Worm (Caenorhabditis elegans): ENCODE measurements around the gene F14H8.8.

F14H8.8 gene

DNA sequence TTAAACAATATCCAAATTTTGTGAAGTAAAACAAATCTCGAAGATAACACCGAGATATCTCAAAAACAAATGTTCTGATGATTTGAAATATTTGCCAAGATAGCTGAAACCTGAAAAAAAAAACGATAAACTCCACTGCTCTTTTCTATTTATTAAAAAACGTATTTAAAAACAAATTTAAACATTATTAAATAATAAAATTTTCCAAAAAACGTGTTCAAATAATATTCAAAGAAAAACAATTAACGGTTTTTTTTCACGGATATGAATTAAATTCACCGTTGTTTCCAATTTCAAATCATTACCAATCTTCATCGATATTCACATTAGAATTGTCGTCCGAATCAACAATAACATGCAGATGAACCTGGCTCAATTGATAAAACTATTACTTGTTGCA, 33.0 kb upstream of the F14H8.8 start, which contains the start of gene irld-14:
TSS of gene irld-14 (plus strand) at position 301 of the 400 bp plus-strand sequence.
- TF ChIP-seq let-526 (GFP tag; IDR thresholded peaks at IDR 0.05): no peak
- TF ChIP-seq attf-6 (GFP tag; IDR thresholded peaks at IDR 0.05): no peak
- TF ChIP-seq ceh-27 (GFP tag; optimal IDR thresholded peaks at IDR 0.05): no peak
- no peak for TF ChIP-seq lag-1 (GFP tag; IDR thresholded peaks at IDR 0.05)
- no peak for TF ChIP-seq F57C9.4 (tag; optimal IDR thresholded peaks at IDR 0.05)
- TF ChIP-seq Y53G8AR.9 (GFP tag; conservative IDR thresholded peaks at IDR 0.05): no peak
- TF ChIP-seq F57A8.1 (GFP tag; optimal IDR thresholded peaks at IDR 0.05): no peak
- no peak for TF ChIP-seq cebp-1 (GFP tag; IDR thresholded peaks at IDR 0.05)
- TF ChIP-seq cebp-1 (tag; optimal IDR thresholded peaks at IDR 0.05): no peak
- TF ChIP-seq lin-40 (tag; optimal IDR thresholded peaks at IDR 0.05): no peak
- no peak for TF ChIP-seq hlh-26 (GFP tag; conservative IDR thresholded peaks at IDR 0.05)
- no peak for TF ChIP-seq aptf-3 (GFP tag; IDR thresholded peaks at IDR 0.05)
- no peak for TF ChIP-seq unc-130 (GFP tag; optimal IDR thresholded peaks at IDR 0.05)
- TF ChIP-seq dpff-1 (tag; optimal IDR thresholded peaks at IDR 0.05): no peak
- TF ChIP-seq zfh-2 (GFP tag; conservative IDR thresholded peaks at IDR 0.05): no peak
- no peak for TF ChIP-seq T26A5.8 (tag; optimal IDR thresholded peaks at IDR 0.05)

DNA sequence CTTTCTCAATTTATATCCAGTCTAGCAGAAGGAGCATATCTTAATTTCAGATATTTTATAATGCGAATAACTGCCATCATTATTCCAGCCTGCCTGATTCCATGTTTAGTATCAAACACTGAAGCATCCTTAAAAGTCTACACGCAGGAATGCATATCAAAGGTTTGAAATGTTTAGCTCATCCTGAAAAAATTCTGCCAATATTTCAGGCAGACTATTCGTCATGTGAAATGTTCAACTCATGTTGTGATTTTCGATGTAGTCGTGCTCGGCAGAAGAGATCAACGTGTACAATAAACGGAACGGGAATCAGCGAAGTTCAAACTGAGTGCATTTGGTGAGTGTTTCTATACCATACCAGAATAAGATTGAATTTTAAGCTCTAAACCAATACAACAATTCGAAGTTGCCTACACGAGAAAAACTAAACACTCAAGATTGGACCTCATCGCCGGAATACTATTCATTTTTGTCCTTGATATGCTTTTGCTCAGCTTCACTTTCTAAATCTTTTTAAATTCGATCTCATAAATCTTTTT, 29.7 kb upstream of the F14H8.8 start, which contains the start of gene T01C3.11:
TSS of gene T01C3.11 (plus strand) at position 51 of the 539 bp plus-strand sequence.
- TF ChIP-seq athp-1 (tag; optimal IDR thresholded peaks at IDR 0.05): peak; percentile 34
- TF ChIP-seq aptf-2 (GFP tag; conservative IDR thresholded peaks at IDR 0.05): no peak
- TF ChIP-seq pha-4 (tag; optimal IDR thresholded peaks at IDR 0.05): no peak
- no peak for TF ChIP-seq F52B5.7 (tag; optimal IDR thresholded peaks at IDR 0.05)
- TF ChIP-seq mes-4 (tag; optimal IDR thresholded peaks at IDR 0.05): peak; percentile 16
- no peak; the same call in 1 of the 2 replicates for TF ChIP-seq ceh-100 (GFP tag; IDR thresholded peaks at IDR 0.05)
- peak; percentile 54 for TF ChIP-seq snpc-1.3 (tag; optimal IDR thresholded peaks at IDR 0.05; ENCODE audit: insufficient read depth)
- TF ChIP-seq F33H1.4 (GFP tag; IDR thresholded peaks at IDR 0.05): no peak
- TF ChIP-seq attf-6 (GFP tag; IDR thresholded peaks at IDR 0.05): peak; percentile 53; the same call in 1 of the 2 replicates
- no peak for TF ChIP-seq ztf-22 (GFP tag; optimal IDR thresholded peaks at IDR 0.05)
- TF ChIP-seq lin-26 (GFP tag; IDR thresholded peaks at IDR 0.05): no peak
- peak; percentile 25 for TF ChIP-seq lin-54 (GFP tag; optimal IDR thresholded peaks at IDR 0.05)
- TF ChIP-seq hsf-1 (GFP tag; IDR thresholded peaks at IDR 0.05): peak; percentile 5; the same call in 1 of the 2 replicates
- TF ChIP-seq snpc-1.1 (tag; optimal IDR thresholded peaks at IDR 0.05; ENCODE audit: insufficient read depth): peak; percentile 35
- no peak for TF ChIP-seq ceh-91 (GFP tag; IDR thresholded peaks at IDR 0.05)
- TF ChIP-seq F57A8.1 (GFP tag; optimal IDR thresholded peaks at IDR 0.05): no peak
- no peak for TF ChIP-seq attf-3 (GFP tag; conservative IDR thresholded peaks at IDR 0.05)
- TF ChIP-seq tbx-9 (tag; optimal IDR thresholded peaks at IDR 0.05; ENCODE audit: borderline replicate concordance): no peak
- TF ChIP-seq snpc-3.4 (tag; optimal IDR thresholded peaks at IDR 0.05): peak; percentile 50
- TF ChIP-seq F37B4.10 (GFP tag; IDR thresholded peaks at IDR 0.05): no peak
- TF ChIP-seq zim-3 (tag; optimal IDR thresholded peaks at IDR 0.05): no peak
- TF ChIP-seq ekl-4 (GFP tag; IDR thresholded peaks at IDR 0.05): peak; percentile 56; the same call in 1 of the 2 replicates
- TF ChIP-seq bed-1 (GFP tag; IDR thresholded peaks at IDR 0.05): no peak
- TF ChIP-seq chd-7 (tag; optimal IDR thresholded peaks at IDR 0.05): no peak
- no peak for TF ChIP-seq F10E7.11 (tag; optimal IDR thresholded peaks at IDR 0.05)
- TF ChIP-seq ZK185.1 (tag; optimal IDR thresholded peaks at IDR 0.05; ENCODE audit: poor library complexity, severe bottlenecking): peak; percentile 7
- peak; percentile 68 for TF ChIP-seq F49E8.2 (tag; optimal IDR thresholded peaks at IDR 0.05; ENCODE audit: insufficient read depth)
- TF ChIP-seq nhr-27 (tag; optimal IDR thresholded peaks at IDR 0.05): no peak
- TF ChIP-seq cebp-1 (GFP tag; IDR thresholded peaks at IDR 0.05): no peak
- TF ChIP-seq cebp-1 (tag; optimal IDR thresholded peaks at IDR 0.05): no peak
- no peak for TF ChIP-seq ccch-3 (GFP tag; optimal IDR thresholded peaks at IDR 0.05)
- no peak for TF ChIP-seq B0336.3 (GFP tag; IDR thresholded peaks at IDR 0.05)
- TF ChIP-seq egl-18 (GFP tag; IDR thresholded peaks at IDR 0.05): no peak
- TF ChIP-seq F23B12.7 (tag; optimal IDR thresholded peaks at IDR 0.05; ENCODE audit: insufficient read depth): no peak
